Fruit fly (Drosophila melanogaster) whole organism, prepupa: Measurements from ENCODE around the gene RanBP3.

Source experiments
- Blimp-1 ChIP-seq: fragments of 200-800 bp; sonication (Bioruptor generic); optimal IDR thresholded peaks from 3 replicates; lab custom pipeline; 2017; ENCODE audit warnings: missing biosample characterization, missing genetic modification characterization, mild to moderate bottlenecking, moderate library complexity, missing genetic modification reagents
- CG10631 ChIP-seq: fragments of 200-800 bp; sonication (Bioruptor generic); optimal IDR thresholded peaks from 2 replicates; lab custom pipeline; 2016; ENCODE audit warnings: missing biosample characterization, missing genetic modification characterization
- CG10669 ChIP-seq: fragments of 200-800 bp; sonication (Bioruptor generic); optimal IDR thresholded peaks from 3 replicates; lab custom pipeline; 2018; ENCODE audit warnings: missing biosample characterization, mild to moderate bottlenecking, missing genetic modification characterization, moderate library complexity
- CG11294 ChIP-seq: fragments of 200-800 bp; sonication (Bioruptor generic); IDR thresholded peaks from 2 replicates; pipeline ENCODE4 v1.3.6; 2022; ENCODE audit warnings: missing biosample characterization, missing genetic modification characterization
- CG15336 ChIP-seq: fragments of 200-800 bp; sonication (Bioruptor generic); IDR thresholded peaks from 2 replicates; pipeline ENCODE4 v1.3.6; 2022; ENCODE audit warnings: missing biosample characterization, missing genetic modification characterization
- CG1621 ChIP-seq: fragments of 200-800 bp; sonication (Bioruptor generic); optimal IDR thresholded peaks from 3 replicates; lab custom pipeline; 2018; ENCODE audit warnings: missing biosample characterization, mild to moderate bottlenecking, missing genetic modification characterization
- CG16779 ChIP-seq: fragments of 200-800 bp; sonication (Bioruptor generic); optimal IDR thresholded peaks from 3 replicates; lab custom pipeline; 2017; ENCODE audit warnings: missing biosample characterization, mild to moderate bottlenecking, missing genetic modification characterization
- CG3919 ChIP-seq: fragments of 200-800 bp; sonication (Bioruptor generic); optimal IDR thresholded peaks from 3 replicates; lab custom pipeline; 2016; ENCODE audit warnings: missing biosample characterization, missing genetic modification characterization
- CG6163 ChIP-seq: fragments of 200-800 bp; sonication (Bioruptor generic); IDR thresholded peaks from 3 replicates; pipeline ENCODE4 v1.3.6; 2022; ENCODE audit warnings: missing biosample characterization, missing genetic modification characterization
- CG6276 ChIP-seq: fragments of 200-800 bp; sonication (Bioruptor generic); optimal IDR thresholded peaks from 2 replicates; lab custom pipeline; 2017; ENCODE audit warnings: missing biosample characterization, mild to moderate bottlenecking, missing genetic modification characterization
- CG6792 ChIP-seq: fragments of 200-800 bp; sonication (Bioruptor generic); optimal IDR thresholded peaks from 3 replicates; lab custom pipeline; 2016; ENCODE audit warnings: missing biosample characterization, missing genetic modification characterization
- CG6808 ChIP-seq: fragments of 200-800 bp; sonication (Bioruptor generic); optimal IDR thresholded peaks from 3 replicates; lab custom pipeline; 2017; ENCODE audit warnings: missing biosample characterization, missing genetic modification characterization, mild to moderate bottlenecking, moderate library complexity, missing genetic modification reagents
- CG6854 ChIP-seq: fragments of 200-800 bp; sonication (Bioruptor generic); optimal IDR thresholded peaks from 2 replicates; lab custom pipeline; 2017; ENCODE audit warnings: missing biosample characterization, mild to moderate bottlenecking, missing genetic modification characterization
- CG8119 ChIP-seq: fragments of 200-800 bp; sonication (Bioruptor generic); IDR thresholded peaks from 3 replicates; pipeline ENCODE4 v1.3.6; 2022; ENCODE audit warnings: missing biosample characterization, missing genetic modification characterization
- CG8632 ChIP-seq: fragments of 200-800 bp; sonication (Bioruptor generic); optimal IDR thresholded peaks from 3 replicates; lab custom pipeline; 2016; ENCODE audit warnings: missing biosample characterization, missing genetic modification characterization
- CG9139 ChIP-seq: fragments of 200-800 bp; sonication (Bioruptor generic); optimal IDR thresholded peaks from 3 replicates; lab custom pipeline; 2017; ENCODE audit warnings: missing biosample characterization, mild to moderate bottlenecking, missing genetic modification characterization
- Eip75B ChIP-seq: fragments of 200-800 bp; sonication (Bioruptor generic); optimal IDR thresholded peaks from 3 replicates; lab custom pipeline; 2016; ENCODE audit warnings: missing biosample characterization, missing genetic modification characterization
- Ets21C ChIP-seq: fragments of 200-800 bp; sonication (Bioruptor generic); optimal IDR thresholded peaks from 3 replicates; lab custom pipeline; 2016; ENCODE audit warnings: missing biosample characterization, missing genetic modification characterization
- Gug ChIP-seq: fragments of 200-800 bp; sonication (Bioruptor generic); IDR thresholded peaks from 2 replicates; pipeline ENCODE4 v1.3.6; 2022; ENCODE audit warnings: missing biosample characterization, missing genetic modification characterization
- Hr38 ChIP-seq: sonication (Bioruptor generic); optimal IDR thresholded peaks from 2 replicates; lab custom pipeline; 2016; ENCODE audit warnings: missing biosample characterization, missing genetic modification characterization
- Hr39 ChIP-seq: fragments of 200-800 bp; sonication (Bioruptor generic); optimal IDR thresholded peaks from 2 replicates; lab custom pipeline; 2016; ENCODE audit warnings: missing biosample characterization, missing genetic modification characterization
- Met ChIP-seq: fragments of 200-800 bp; sonication (Bioruptor generic); optimal IDR thresholded peaks from 3 replicates; lab custom pipeline; 2016; ENCODE audit warnings: missing biosample characterization, missing genetic modification characterization
- OdsH ChIP-seq: fragments of 200-800 bp; sonication (Bioruptor generic); optimal IDR thresholded peaks from 3 replicates; lab custom pipeline; 2016; ENCODE audit warnings: missing biosample characterization, missing genetic modification characterization
- Sox102F ChIP-seq: fragments of 200-800 bp; sonication (Bioruptor generic); optimal IDR thresholded peaks from 2 replicates; lab custom pipeline; 2016; ENCODE audit warnings: missing biosample characterization, mild to moderate bottlenecking, missing genetic modification characterization
- achi ChIP-seq: fragments of 200-800 bp; sonication (Bioruptor generic); optimal IDR thresholded peaks from 3 replicates; lab custom pipeline; 2016; ENCODE audit warnings: missing biosample characterization, missing genetic modification characterization
- acj6 ChIP-seq: fragments of 200-800 bp; sonication (Bioruptor generic); optimal IDR thresholded peaks from 3 replicates; lab custom pipeline; 2016; ENCODE audit warnings: missing biosample characterization, missing genetic modification characterization
- dac ChIP-seq: fragments of 200-800 bp; sonication (Bioruptor generic); optimal IDR thresholded peaks from 2 replicates; lab custom pipeline; 2017; ENCODE audit warnings: missing biosample characterization, mild to moderate bottlenecking, missing genetic modification characterization
- dsx ChIP-seq: fragments of 200-800 bp; optimal IDR thresholded peaks from 3 replicates; lab custom pipeline; 2019; ENCODE audit warnings: missing biosample characterization, mild to moderate bottlenecking, missing genetic modification characterization, moderate library complexity; ENCODE audit not compliant: poor library complexity, severe bottlenecking
- eg ChIP-seq: fragments of 200-800 bp; sonication (Bioruptor generic); IDR thresholded peaks from 3 replicates; pipeline ENCODE4 v1.3.6; 2022; ENCODE audit warnings: missing biosample characterization, missing genetic modification characterization
- fd59A ChIP-seq: fragments of 200-800 bp; sonication (Bioruptor generic); optimal IDR thresholded peaks from 2 replicates; lab custom pipeline; 2017; ENCODE audit warnings: missing biosample characterization, mild to moderate bottlenecking, missing genetic modification characterization, missing genetic modification reagents
- fd85E ChIP-seq: fragments of 200-800 bp; sonication (Bioruptor generic); optimal IDR thresholded peaks from 3 replicates; lab custom pipeline; 2016; ENCODE audit warnings: missing biosample characterization, missing genetic modification characterization
- fkh ChIP-seq: fragments of 200-800 bp; sonication (Bioruptor generic); optimal IDR thresholded peaks from 3 replicates; lab custom pipeline; 2017; ENCODE audit warnings: missing biosample characterization, mild to moderate bottlenecking, missing genetic modification characterization, moderate library complexity
- lz ChIP-seq: fragments of 200-800 bp; sonication (Bioruptor generic); optimal IDR thresholded peaks from 3 replicates; lab custom pipeline; 2016; ENCODE audit warnings: missing biosample characterization, missing genetic modification characterization
- ss ChIP-seq, 2 experiments: fragments of 200-800 bp; sonication (Bioruptor generic); optimal IDR thresholded peaks; 2 replicates in 1 of 2; 3 replicates in 1 of 2; lab custom pipeline; 2017 to 2018; ENCODE audit warnings: mild to moderate bottlenecking in 2 of 2, missing biosample characterization in 2 of 2, missing genetic modification characterization in 2 of 2, moderate library complexity in 1 of 2
- vri ChIP-seq: fragments of 200-800 bp; sonication (Bioruptor generic); optimal IDR thresholded peaks from 3 replicates; lab custom pipeline; 2016; ENCODE audit warnings: missing biosample characterization, mild to moderate bottlenecking, missing genetic modification characterization

Gene RanBP3

dm6 chr3R:23781466-23781935 is 28.9 kb upstream of the RanBP3 start, which contains the start of the genes Nup98-96 and mbc (continued):
- TF ChIP-seq CG6792 (GFP tag; lab: Kevin White, UChicago) (peak; percentile 79), Met (GFP tag; lab: Kevin White, UChicago) (peak; percentile 86), CG1621 (peak; percentile 77), CG6854 (GFP tag; lab: Kevin White, UChicago) (peak; percentile 78), achi (GFP tag; lab: Kevin White, UChicago) (peak; percentile 79), dsx (GFP tag; lab: Kevin White, UChicago) (peak; percentile 48), CG9139 (GFP tag; lab: Kevin White, UChicago) (peak; percentile 44), dac (GFP tag; lab: Kevin White, UChicago) (peak; percentile 78), CG10669 (GFP tag; lab: Kevin White, UChicago) (peak; percentile 63), Gug (GFP tag; lab: Robert Waterston, UW) (peak; percentile 79), CG8119 (GFP tag; lab: Robert Waterston, UW) (0 out of 3 replicates have a peak, but pooled peaks have one; percentile 27), Hr39 (GFP tag; lab: Kevin White, UChicago) (peak; percentile 94), Eip75B (peak; percentile 88), CG6276 (GFP tag; lab: Kevin White, UChicago) (peak; percentile 34), CG3919 (GFP tag; lab: Kevin White, UChicago) (peak; percentile 81), Hr38 (GFP tag; lab: Kevin White, UChicago) (peak; percentile 63), fkh (peak; percentile 69), CG6808 (GFP tag; lab: Kevin White, UChicago) (peak; percentile 66), eg (GFP tag; lab: Robert Waterston, UW) (peak; percentile 85), Sox102F (GFP tag; lab: Kevin White, UChicago) (peak; percentile 80), CG10631 (peak; percentile 84), CG8632 (GFP tag; lab: Kevin White, UChicago) (peak; percentile 60), fd85E (peak; percentile 57)

dm6 chr3R:23780757-23781156 is 28.1 kb upstream of the RanBP3 start:
- TF ChIP-seq acj6 (GFP tag; lab: Kevin White, UChicago) (no peak), Ets21C (GFP tag; lab: Kevin White, UChicago) (no peak), fd59A (GFP tag; lab: Kevin White, UChicago) (no peak), eg (GFP tag; lab: Robert Waterston, UW) (no peak), CG16779 (no peak), CG11294 (GFP tag; lab: Robert Waterston, UW) (no peak), fd85E (no peak), Blimp-1 (GFP tag; lab: Kevin White, UChicago) (no peak), ss (GFP tag; optimal IDR thresholded peaks at IDR 0.05; lab: Kevin White, UChicago) (no peak), CG6163 (GFP tag; lab: Robert Waterston, UW) (no peak), Met (GFP tag; lab: Kevin White, UChicago) (no peak), CG15336 (no peak), CG8632 (GFP tag; lab: Kevin White, UChicago) (no peak), lz (GFP tag; lab: Kevin White, UChicago) (no peak), CG10631 (no peak), dac (GFP tag; lab: Kevin White, UChicago) (no peak), CG6792 (GFP tag; lab: Kevin White, UChicago) (no peak)
- TF ChIP-seq, all 60 proteins: peak for 0

- no peak for TF ChIP-seq OdsH
- peak; percentile 97 for TF ChIP-seq vri
- TF ChIP-seq, all 60 proteins: peak for 1
These were observed 21.2 kb upstream of the RanBP3 start, which contains the start of gene CG10208 for dm6 chr3R:23773610-23774364. TSS of gene CG10208 (minus strand) at chr3R:23774127.
